Fruit fly (Drosophila melanogaster) whole organism, prepupa: ENCODE results near the gene CG8516.
A peak's percentile ranks its signal among the peaks of the same experiment; 100 is the strongest.

Experiments
- Blimp-1 ChIP-seq: fragments of 200-800 bp; sonication (Bioruptor generic); optimal IDR thresholded peaks from 3 replicates; lab custom pipeline; 2017; ENCODE audit warnings: missing biosample characterization, missing genetic modification characterization, mild to moderate bottlenecking, moderate library complexity, missing genetic modification reagents
- CG10631 ChIP-seq: fragments of 200-800 bp; sonication (Bioruptor generic); optimal IDR thresholded peaks from 2 replicates; lab custom pipeline; 2016; ENCODE audit warnings: missing biosample characterization, missing genetic modification characterization
- CG11294 ChIP-seq: fragments of 200-800 bp; sonication (Bioruptor generic); IDR thresholded peaks from 2 replicates; pipeline ENCODE4 v1.3.6; 2022; ENCODE audit warnings: missing biosample characterization, missing genetic modification characterization
- CG11762 ChIP-seq: fragments of 200-800 bp; sonication (Bioruptor generic); optimal IDR thresholded peaks from 3 replicates; lab custom pipeline; 2016; ENCODE audit warnings: missing biosample characterization, missing genetic modification characterization; ENCODE audit not compliant: insufficient read depth
- CG11902 ChIP-seq: fragments of 200-800 bp; sonication (Bioruptor generic); optimal IDR thresholded peaks from 3 replicates; lab custom pipeline; 2016; ENCODE audit warnings: missing biosample characterization, missing genetic modification characterization
- CG15336 ChIP-seq: fragments of 200-800 bp; sonication (Bioruptor generic); IDR thresholded peaks from 2 replicates; pipeline ENCODE4 v1.3.6; 2022; ENCODE audit warnings: missing biosample characterization, missing genetic modification characterization
- CG1621 ChIP-seq: fragments of 200-800 bp; sonication (Bioruptor generic); optimal IDR thresholded peaks from 3 replicates; lab custom pipeline; 2018; ENCODE audit warnings: missing biosample characterization, mild to moderate bottlenecking, missing genetic modification characterization
- CG16779 ChIP-seq: fragments of 200-800 bp; sonication (Bioruptor generic); optimal IDR thresholded peaks from 3 replicates; lab custom pipeline; 2017; ENCODE audit warnings: missing biosample characterization, mild to moderate bottlenecking, missing genetic modification characterization
- CG31627 ChIP-seq: fragments of 200-800 bp; sonication (Bioruptor generic); optimal IDR thresholded peaks from 3 replicates; lab custom pipeline; 2016; ENCODE audit warnings: missing biosample characterization, missing genetic modification characterization
- CG32006 ChIP-seq: fragments of 200-800 bp; sonication (Bioruptor generic); optimal IDR thresholded peaks from 3 replicates; lab custom pipeline; 2017; ENCODE audit warnings: missing biosample characterization, mild to moderate bottlenecking, missing genetic modification characterization
- CG34406 ChIP-seq: fragments of 200-800 bp; sonication (Bioruptor generic); optimal IDR thresholded peaks from 3 replicates; lab custom pipeline; 2016; ENCODE audit warnings: missing biosample characterization, missing genetic modification characterization
- CG3919 ChIP-seq: fragments of 200-800 bp; sonication (Bioruptor generic); optimal IDR thresholded peaks from 3 replicates; lab custom pipeline; 2016; ENCODE audit warnings: missing biosample characterization, missing genetic modification characterization
- CG4318 ChIP-seq: fragments of 200-800 bp; sonication (Bioruptor generic); optimal IDR thresholded peaks from 3 replicates; lab custom pipeline; 2017; ENCODE audit warnings: missing biosample characterization, mild to moderate bottlenecking, missing genetic modification characterization
- CG6163 ChIP-seq: fragments of 200-800 bp; sonication (Bioruptor generic); IDR thresholded peaks from 3 replicates; pipeline ENCODE4 v1.3.6; 2022; ENCODE audit warnings: missing biosample characterization, missing genetic modification characterization
- CG6792 ChIP-seq: fragments of 200-800 bp; sonication (Bioruptor generic); optimal IDR thresholded peaks from 3 replicates; lab custom pipeline; 2016; ENCODE audit warnings: missing biosample characterization, missing genetic modification characterization
- CG6808 ChIP-seq: fragments of 200-800 bp; sonication (Bioruptor generic); optimal IDR thresholded peaks from 3 replicates; lab custom pipeline; 2017; ENCODE audit warnings: missing biosample characterization, missing genetic modification characterization, mild to moderate bottlenecking, moderate library complexity, missing genetic modification reagents
- CG6854 ChIP-seq: fragments of 200-800 bp; sonication (Bioruptor generic); optimal IDR thresholded peaks from 2 replicates; lab custom pipeline; 2017; ENCODE audit warnings: missing biosample characterization, mild to moderate bottlenecking, missing genetic modification characterization
- CG8119 ChIP-seq: fragments of 200-800 bp; sonication (Bioruptor generic); IDR thresholded peaks from 3 replicates; pipeline ENCODE4 v1.3.6; 2022; ENCODE audit warnings: missing biosample characterization, missing genetic modification characterization
- CG8632 ChIP-seq: fragments of 200-800 bp; sonication (Bioruptor generic); optimal IDR thresholded peaks from 3 replicates; lab custom pipeline; 2016; ENCODE audit warnings: missing biosample characterization, missing genetic modification characterization
- CG9139 ChIP-seq: fragments of 200-800 bp; sonication (Bioruptor generic); optimal IDR thresholded peaks from 3 replicates; lab custom pipeline; 2017; ENCODE audit warnings: missing biosample characterization, mild to moderate bottlenecking, missing genetic modification characterization
- Eip78C ChIP-seq: fragments of 200-800 bp; sonication (Bioruptor generic); peaks from one replicate; lab custom pipeline; 2016; ENCODE audit warnings: missing biosample characterization, missing genetic modification characterization
- Eip93F ChIP-seq: fragments of 200-800 bp; sonication (Bioruptor generic); optimal IDR thresholded peaks from 2 replicates; lab custom pipeline; 2016; ENCODE audit warnings: missing biosample characterization, mild to moderate bottlenecking, missing genetic modification characterization
- Gug ChIP-seq: fragments of 200-800 bp; sonication (Bioruptor generic); IDR thresholded peaks from 2 replicates; pipeline ENCODE4 v1.3.6; 2022; ENCODE audit warnings: missing biosample characterization, missing genetic modification characterization
- Hr38 ChIP-seq: sonication (Bioruptor generic); optimal IDR thresholded peaks from 2 replicates; lab custom pipeline; 2016; ENCODE audit warnings: missing biosample characterization, missing genetic modification characterization
- Hr39 ChIP-seq: fragments of 200-800 bp; sonication (Bioruptor generic); optimal IDR thresholded peaks from 2 replicates; lab custom pipeline; 2016; ENCODE audit warnings: missing biosample characterization, missing genetic modification characterization
- Hr4 ChIP-seq: fragments of 200-800 bp; sonication (Bioruptor generic); optimal IDR thresholded peaks from 3 replicates; lab custom pipeline; 2016; ENCODE audit warnings: missing biosample characterization, missing genetic modification characterization
- Lpt ChIP-seq: fragments of 200-800 bp; sonication (Bioruptor generic); optimal IDR thresholded peaks from 3 replicates; lab custom pipeline; 2016; ENCODE audit warnings: missing biosample characterization, missing genetic modification characterization
- Met ChIP-seq: fragments of 200-800 bp; sonication (Bioruptor generic); optimal IDR thresholded peaks from 3 replicates; lab custom pipeline; 2016; ENCODE audit warnings: missing biosample characterization, missing genetic modification characterization
- OdsH ChIP-seq: fragments of 200-800 bp; sonication (Bioruptor generic); optimal IDR thresholded peaks from 3 replicates; lab custom pipeline; 2016; ENCODE audit warnings: missing biosample characterization, missing genetic modification characterization
- Smox ChIP-seq: fragments of 200-800 bp; sonication (Bioruptor generic); optimal IDR thresholded peaks from 3 replicates; lab custom pipeline; 2016; ENCODE audit warnings: missing biosample characterization, missing genetic modification characterization
- Sox102F ChIP-seq: fragments of 200-800 bp; sonication (Bioruptor generic); optimal IDR thresholded peaks from 2 replicates; lab custom pipeline; 2016; ENCODE audit warnings: missing biosample characterization, mild to moderate bottlenecking, missing genetic modification characterization
- Sox14 ChIP-seq: fragments of 200-800 bp; sonication (Bioruptor generic); optimal IDR thresholded peaks from 3 replicates; lab custom pipeline; 2016; ENCODE audit warnings: missing biosample characterization, missing genetic modification characterization
- achi ChIP-seq: fragments of 200-800 bp; sonication (Bioruptor generic); optimal IDR thresholded peaks from 3 replicates; lab custom pipeline; 2016; ENCODE audit warnings: missing biosample characterization, missing genetic modification characterization
- acj6 ChIP-seq: fragments of 200-800 bp; sonication (Bioruptor generic); optimal IDR thresholded peaks from 3 replicates; lab custom pipeline; 2016; ENCODE audit warnings: missing biosample characterization, missing genetic modification characterization
- cyc ChIP-seq: fragments of 200-800 bp; sonication (Bioruptor generic); optimal IDR thresholded peaks from 3 replicates; lab custom pipeline; 2016; ENCODE audit warnings: missing biosample characterization, missing genetic modification characterization
- dac ChIP-seq: fragments of 200-800 bp; sonication (Bioruptor generic); optimal IDR thresholded peaks from 2 replicates; lab custom pipeline; 2017; ENCODE audit warnings: missing biosample characterization, mild to moderate bottlenecking, missing genetic modification characterization
- dsx ChIP-seq: fragments of 200-800 bp; optimal IDR thresholded peaks from 3 replicates; lab custom pipeline; 2019; ENCODE audit warnings: missing biosample characterization, mild to moderate bottlenecking, missing genetic modification characterization, moderate library complexity; ENCODE audit not compliant: poor library complexity, severe bottlenecking
- esn ChIP-seq: fragments of 200-800 bp; sonication (Bioruptor generic); optimal IDR thresholded peaks from 2 replicates; lab custom pipeline; 2016; ENCODE audit warnings: missing biosample characterization, mild to moderate bottlenecking, missing genetic modification characterization, moderate library complexity
- fd85E ChIP-seq: fragments of 200-800 bp; sonication (Bioruptor generic); optimal IDR thresholded peaks from 3 replicates; lab custom pipeline; 2016; ENCODE audit warnings: missing biosample characterization, missing genetic modification characterization
- fkh ChIP-seq: fragments of 200-800 bp; sonication (Bioruptor generic); optimal IDR thresholded peaks from 3 replicates; lab custom pipeline; 2017; ENCODE audit warnings: missing biosample characterization, mild to moderate bottlenecking, missing genetic modification characterization, moderate library complexity
- lz ChIP-seq: fragments of 200-800 bp; sonication (Bioruptor generic); optimal IDR thresholded peaks from 3 replicates; lab custom pipeline; 2016; ENCODE audit warnings: missing biosample characterization, missing genetic modification characterization
- net ChIP-seq: fragments of 200-800 bp; sonication (Bioruptor generic); optimal IDR thresholded peaks from 3 replicates; lab custom pipeline; 2016; ENCODE audit warnings: missing biosample characterization, missing genetic modification characterization
- pdm3 ChIP-seq: fragments of 200-800 bp; sonication (Bioruptor generic); optimal IDR thresholded peaks from 3 replicates; lab custom pipeline; 2016; ENCODE audit warnings: missing biosample characterization, missing genetic modification characterization
- salr ChIP-seq, 2 experiments: fragments of 200-800 bp; sonication (Bioruptor generic); optimal IDR thresholded peaks; 3 replicates each; lab custom pipeline; 2016 to 2018; ENCODE audit warnings: missing biosample characterization in 2 of 2, missing genetic modification characterization in 2 of 2, mild to moderate bottlenecking in 1 of 2
- spab ChIP-seq: fragments of 200-800 bp; sonication (Bioruptor generic); optimal IDR thresholded peaks from 2 replicates; lab custom pipeline; 2017; ENCODE audit warnings: missing biosample characterization, mild to moderate bottlenecking, missing genetic modification characterization, missing genetic modification reagents
- ss ChIP-seq, 2 experiments: fragments of 200-800 bp; sonication (Bioruptor generic); optimal IDR thresholded peaks; 2 replicates in 1 of 2; 3 replicates in 1 of 2; lab custom pipeline; 2017 to 2018; ENCODE audit warnings: mild to moderate bottlenecking in 2 of 2, missing biosample characterization in 2 of 2, missing genetic modification characterization in 2 of 2, moderate library complexity in 1 of 2
- topi ChIP-seq: fragments of 200-800 bp; sonication (Bioruptor generic); optimal IDR thresholded peaks from 3 replicates; lab custom pipeline; 2016; ENCODE audit warnings: missing biosample characterization, missing genetic modification characterization
- vri ChIP-seq: fragments of 200-800 bp; sonication (Bioruptor generic); optimal IDR thresholded peaks from 3 replicates; lab custom pipeline; 2016; ENCODE audit warnings: missing biosample characterization, mild to moderate bottlenecking, missing genetic modification characterization

The CG8516 gene

dm6 chr3R:9771519-9771972, 21.5 kb upstream of the CG8516 start, which contains the start of gene CG9471 (continued):
- TF ChIP-seq lz (GFP tag; lab: Kevin White, UChicago): peak; percentile 96
- TF ChIP-seq net (GFP tag; lab: Kevin White, UChicago): peak; percentile 95
- peak; percentile 96 for TF ChIP-seq Hr4 (GFP tag; lab: Kevin White, UChicago)
- TF ChIP-seq fd85E: peak; percentile 83
- TF ChIP-seq CG4318 (GFP tag; lab: Kevin White, UChicago): no peak
- TF ChIP-seq Gug (GFP tag; lab: Robert Waterston, UW): peak; percentile 91
- TF ChIP-seq Hr38 (GFP tag; lab: Kevin White, UChicago): peak; percentile 31
- TF ChIP-seq CG9139 (GFP tag; lab: Kevin White, UChicago): peak; percentile 80
- peak; percentile 96 for TF ChIP-seq CG15336
- TF ChIP-seq achi (GFP tag; lab: Kevin White, UChicago): peak; percentile 95
- peak; percentile 90 for TF ChIP-seq CG32006 (GFP tag; lab: Kevin White, UChicago)
- TF ChIP-seq cyc: peak; percentile 96
- peak; percentile 96 for TF ChIP-seq Smox (GFP tag; lab: Kevin White, UChicago)
- TF ChIP-seq pdm3: peak; percentile 97
- peak; percentile 81 to 89 for TF ChIP-seq ss (GFP tag; optimal IDR thresholded peaks at IDR 0.05; lab: Kevin White, UChicago)
- TF ChIP-seq spab (GFP tag; lab: Kevin White, UChicago): peak; percentile 82
- peak; percentile 97 for TF ChIP-seq Hr39
- peak; percentile 76 to 91 for TF ChIP-seq salr (GFP tag; optimal IDR thresholded peaks at IDR 0.05; lab: Kevin White, UChicago)
- peak; percentile 98 for TF ChIP-seq esn
- TF ChIP-seq Blimp-1 (GFP tag; lab: Kevin White, UChicago): peak; percentile 81
- peak; percentile 92 for TF ChIP-seq CG11902 (GFP tag; lab: Kevin White, UChicago)
- TF ChIP-seq CG6854 (GFP tag; lab: Kevin White, UChicago): peak; percentile 87
- peak; percentile 97 for TF ChIP-seq OdsH (GFP tag; lab: Kevin White, UChicago)
- TF ChIP-seq dsx: peak; percentile 93
- peak; percentile 96 for TF ChIP-seq CG6792 (GFP tag; lab: Kevin White, UChicago)
- peak; percentile 60 for TF ChIP-seq dac (GFP tag; lab: Kevin White, UChicago)
- peak; percentile 79 for TF ChIP-seq fkh
- peak; percentile 95 for TF ChIP-seq CG34406 (GFP tag; lab: Kevin White, UChicago)
- peak; percentile 96 for TF ChIP-seq CG10631 (GFP tag; lab: Kevin White, UChicago)
- TF ChIP-seq Sox14 (GFP tag; lab: Kevin White, UChicago): peak; percentile 97
- TF ChIP-seq CG8632 (GFP tag; lab: Kevin White, UChicago): peak; percentile 96

dm6 chr3R:9774147-9774546, 18.9 kb upstream of the CG8516 start, which contains the start of gene Whamy:
Whamy (minus strand) TSS chr3R:9774419.
- TF ChIP-seq fkh (no peak), ss (GFP tag; optimal IDR thresholded peaks at IDR 0.05; lab: Kevin White, UChicago) (peak in 1 of 2 experiments; percentile 8), CG6808 (GFP tag; lab: Kevin White, UChicago) (no peak), CG31627 (GFP tag; lab: Kevin White, UChicago) (no peak), CG16779 (tag; lab: Kevin White, UChicago) (peak; percentile 12), esn (no peak), Eip93F (GFP tag; lab: Kevin White, UChicago) (no peak), CG32006 (GFP tag; lab: Kevin White, UChicago) (no peak), CG8632 (GFP tag; lab: Kevin White, UChicago) (no peak), Hr38 (GFP tag; lab: Kevin White, UChicago) (no peak), OdsH (GFP tag; lab: Kevin White, UChicago) (no peak), CG3919 (GFP tag; lab: Kevin White, UChicago) (no peak), CG11762 (GFP tag; lab: Kevin White, UChicago) (no peak), CG10631 (GFP tag; lab: Kevin White, UChicago) (no peak), Eip78C (GFP tag; lab: Kevin White, UChicago) (peak; percentile 26), CG4318 (GFP tag; lab: Kevin White, UChicago) (no peak), Sox102F (GFP tag; lab: Kevin White, UChicago) (no peak), spab (GFP tag; lab: Kevin White, UChicago) (no peak), CG6854 (GFP tag; lab: Kevin White, UChicago) (no peak), CG8119 (GFP tag; lab: Robert Waterston, UW) (no peak), Lpt (GFP tag; lab: Kevin White, UChicago) (no peak), Met (GFP tag; lab: Kevin White, UChicago) (no peak), CG6163 (GFP tag; lab: Robert Waterston, UW) (no peak), dac (GFP tag; lab: Kevin White, UChicago) (no peak), lz (GFP tag; lab: Kevin White, UChicago) (no peak), topi (GFP tag; lab: Kevin White, UChicago) (peak; percentile 13), CG11294 (no peak), CG1621 (no peak), Gug (GFP tag; lab: Robert Waterston, UW) (no peak), Hr39 (no peak), CG6792 (GFP tag; lab: Kevin White, UChicago) (no peak), acj6 (no peak), vri (GFP tag; lab: Kevin White, UChicago) (peak; percentile 88)
